Worm (Caenorhabditis elegans): ENCODE results near the gene T13F2.2.

DNA sequence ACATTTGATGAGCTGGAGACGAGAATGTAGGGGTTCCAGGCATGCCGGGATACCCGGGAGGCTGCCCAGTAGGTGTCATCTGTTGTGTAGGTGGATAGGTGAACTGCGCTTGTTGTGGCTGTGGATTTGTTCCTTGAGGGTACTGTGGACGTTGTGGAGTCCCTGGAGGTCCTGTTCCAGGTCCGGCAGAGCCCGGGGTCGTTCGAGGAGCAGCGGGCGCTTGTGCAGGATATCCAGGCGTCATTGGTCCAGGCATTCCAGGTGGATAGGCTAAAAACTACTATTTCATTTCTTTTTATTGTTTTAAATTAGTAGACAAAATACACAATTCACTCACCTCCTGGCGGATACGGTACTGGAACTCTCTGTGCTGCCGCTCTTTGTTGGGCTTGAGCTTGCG is 1.9 kb downstream of the T13F2.2 start:
- TF ChIP-seq egl-27 (tag; optimal IDR thresholded peaks at IDR 0.05) (no peak), C34F6.9 (tag; optimal IDR thresholded peaks at IDR 0.05) (no peak), ZK546.5 (tag; optimal IDR thresholded peaks at IDR 0.05) (no peak), lin-13 (GFP tag; optimal IDR thresholded peaks at IDR 0.05) (no peak)

Data from whole organism, L2 larva.